Worm (Caenorhabditis elegans) whole organism, young adult: ENCODE data around the gene Y46E12BL.2.
A peak's percentile ranks its signal among the peaks of the same experiment; 100 is the strongest.

Experiments used
- C06A6.2 ChIP-seq: fragments of 200-800 bp; sonication (Bioruptor generic); conservative IDR thresholded peaks from 2 replicates; pipeline ENCODE4 v1.3.6; 2022; ENCODE audit warnings: missing genetic modification characterization, missing compliant biosample characterization
- F23B12.7 ChIP-seq: sonication (generic microtip); optimal IDR thresholded peaks from 2 replicates; lab custom pipeline; 2017; ENCODE audit warnings: missing genetic modification characterization, mild to moderate bottlenecking, missing compliant biosample characterization, antibody characterized with exemption, moderate library complexity; ENCODE audit not compliant: insufficient read depth
- F33H1.4 ChIP-seq: fragments of 200-800 bp; sonication (Bioruptor generic); IDR thresholded peaks from 2 replicates; pipeline ENCODE4 v1.3.6; 2022; ENCODE audit warnings: missing genetic modification reagents, missing genetic modification characterization, missing compliant biosample characterization
- K12H6.12 ChIP-seq: fragments of 200-800 bp; sonication (Bioruptor generic); optimal IDR thresholded peaks from 2 replicates; lab custom pipeline; 2018; ENCODE audit warnings: mild to moderate bottlenecking, missing genetic modification characterization, missing compliant biosample characterization
- T26A5.8 ChIP-seq: sonication (generic microtip); optimal IDR thresholded peaks from 2 replicates; lab custom pipeline; 2016; ENCODE audit warnings: missing genetic modification characterization, missing compliant biosample characterization
- Y53F4B.3 ChIP-seq: fragments of 200-800 bp; sonication (Bioruptor generic); IDR thresholded peaks from 2 replicates; pipeline ENCODE4 v1.3.6; 2022; ENCODE audit warnings: missing genetic modification reagents, missing genetic modification characterization, missing compliant biosample characterization
- akir-1 ChIP-seq: fragments of 200-800 bp; sonication (Bioruptor generic); optimal IDR thresholded peaks from 2 replicates; lab custom pipeline; 2018; ENCODE audit warnings: mild to moderate bottlenecking, missing genetic modification characterization, moderate library complexity, missing compliant biosample characterization
- ama-1 ChIP-seq, 3 experiments: fragments of 150-350 bp in 1 of 3; sonication (generic microtip) in 2 of 3; optimal IDR thresholded peaks; 2 replicates each; lab custom pipeline; 2014 to 2018; ENCODE audit warnings: missing biosample characterization in 2 of 3, missing genetic modification characterization in 2 of 3, missing genetic modification reagents in 2 of 3
- attf-5 ChIP-seq: fragments of 200-800 bp; sonication (Bioruptor generic); optimal IDR thresholded peaks from 2 replicates; lab custom pipeline; 2018; ENCODE audit warnings: mild to moderate bottlenecking, missing genetic modification characterization, missing compliant biosample characterization
- cebp-1 ChIP-seq, 2 experiments: fragments of 200-800 bp in 1 of 2; sonication (Bioruptor generic) in 1 of 2; sonication (generic microtip) in 1 of 2; IDR thresholded peaks in 1 of 2; optimal IDR thresholded peaks in 1 of 2; 2 replicates each; pipeline versions ENCODE4 v1.3.6 to Lab custom; 2017 to 2022; ENCODE audit warnings: missing compliant biosample characterization in 2 of 2, missing genetic modification characterization in 2 of 2, mild to moderate bottlenecking in 1 of 2, missing genetic modification reagents in 1 of 2, moderate library complexity in 1 of 2
- ceh-100 ChIP-seq: fragments of 200-800 bp; sonication (Bioruptor generic); IDR thresholded peaks from 2 replicates; pipeline ENCODE4 v1.3.6; 2022; ENCODE audit warnings: missing genetic modification reagents, missing genetic modification characterization, missing compliant biosample characterization
- ceh-27 ChIP-seq: fragments of 200-800 bp; sonication (Bioruptor generic); optimal IDR thresholded peaks from 2 replicates; lab custom pipeline; 2018; ENCODE audit warnings: mild to moderate bottlenecking, missing genetic modification characterization, moderate library complexity, missing compliant biosample characterization
- ceh-58 ChIP-seq: fragments of 200-800 bp; sonication (Bioruptor generic); IDR thresholded peaks from 2 replicates; pipeline ENCODE4 v1.3.6; 2022; ENCODE audit warnings: missing genetic modification characterization, missing compliant biosample characterization
- dox-1 ChIP-seq: fragments of 200-800 bp; sonication (Bioruptor generic); IDR thresholded peaks from 2 replicates; pipeline ENCODE4 v1.3.6; 2022; ENCODE audit warnings: missing genetic modification reagents, missing genetic modification characterization, missing compliant biosample characterization
- dpff-1 ChIP-seq: sonication (generic microtip); optimal IDR thresholded peaks from 2 replicates; lab custom pipeline; 2017; ENCODE audit warnings: mild to moderate bottlenecking, missing genetic modification characterization, missing compliant biosample characterization
- dpl-1 ChIP-seq: fragments of 150-350 bp; optimal IDR thresholded peaks from 2 replicates; lab custom pipeline; 2014; ENCODE audit warnings: missing biosample characterization, missing genetic modification reagents, missing genetic modification characterization
- egrh-3 ChIP-seq: fragments of 200-800 bp; sonication (Bioruptor generic); IDR thresholded peaks from 2 replicates; pipeline ENCODE4 v1.3.6; 2022; ENCODE audit warnings: missing genetic modification reagents, missing genetic modification characterization, missing compliant biosample characterization
- him-1 ChIP-seq: sonication (generic microtip); optimal IDR thresholded peaks from 2 replicates; lab custom pipeline; 2016; ENCODE audit warnings: missing genotype, missing genetic modification reagents, missing genetic modification characterization, missing compliant biosample characterization
- hmg-1.2 ChIP-seq: fragments of 200-800 bp; sonication (Bioruptor generic); IDR thresholded peaks from 2 replicates; pipeline ENCODE4 v1.3.6; 2022; ENCODE audit warnings: missing genetic modification reagents, missing genetic modification characterization, missing compliant biosample characterization
- hsf-1 ChIP-seq: fragments of 200-800 bp; sonication (Bioruptor generic); IDR thresholded peaks from 2 replicates; pipeline ENCODE4 v1.3.6; 2022; ENCODE audit warnings: missing genetic modification reagents, missing genetic modification characterization, missing compliant biosample characterization
- madf-10 ChIP-seq: sonication (generic microtip); optimal IDR thresholded peaks from 2 replicates; lab custom pipeline; 2016; ENCODE audit warnings: mild to moderate bottlenecking, missing genetic modification characterization, missing compliant biosample characterization
- madf-8 ChIP-seq: fragments of 200-800 bp; sonication (Bioruptor generic); conservative IDR thresholded peaks from 2 replicates; pipeline ENCODE4 v1.3.6; 2022; ENCODE audit warnings: missing genetic modification reagents, missing genetic modification characterization, missing compliant biosample characterization
- mcd-1 ChIP-seq: fragments of 200-800 bp; sonication (Bioruptor generic); IDR thresholded peaks from 2 replicates; pipeline ENCODE4 v1.3.6; 2022; ENCODE audit warnings: missing genetic modification reagents, missing genetic modification characterization, missing compliant biosample characterization
- mes-4 ChIP-seq: sonication (generic microtip); optimal IDR thresholded peaks from 2 replicates; lab custom pipeline; 2016; ENCODE audit warnings: missing genotype, missing genetic modification characterization, missing compliant biosample characterization
- mxl-1 ChIP-seq: sonication (generic microtip); optimal IDR thresholded peaks from 2 replicates; lab custom pipeline; 2016; ENCODE audit warnings: missing genetic modification characterization, missing compliant biosample characterization
- nfya-1 ChIP-seq: sonication (generic microtip); optimal IDR thresholded peaks from 2 replicates; lab custom pipeline; 2017; ENCODE audit warnings: antibody characterized with exemption, missing compliant biosample characterization, missing genetic modification characterization, borderline replicate concordance; ENCODE audit not compliant: insufficient read depth
- nfya-2 ChIP-seq: fragments of 200-800 bp; sonication (Bioruptor generic); IDR thresholded peaks from 2 replicates; pipeline ENCODE4 v1.3.6; 2022; ENCODE audit warnings: missing genetic modification reagents, missing genetic modification characterization, missing compliant biosample characterization
- nfyb-1 ChIP-seq: fragments of 200-800 bp; sonication (Bioruptor generic); IDR thresholded peaks from 2 replicates; pipeline ENCODE4 v1.3.6; 2022; ENCODE audit warnings: missing genetic modification reagents, missing genetic modification characterization, missing compliant biosample characterization
- nhr-80 ChIP-seq: sonication (generic microtip); optimal IDR thresholded peaks from 2 replicates; lab custom pipeline; 2016; ENCODE audit warnings: missing genetic modification characterization, missing compliant biosample characterization
- pha-4 ChIP-seq: fragments of 150-350 bp; sonication (generic microtip); optimal IDR thresholded peaks from 2 replicates; lab custom pipeline; 2014; ENCODE audit warnings: missing biosample characterization, missing genetic modification reagents, missing genetic modification characterization
- rcor-1 ChIP-seq: fragments of 200-800 bp; sonication (Bioruptor generic); IDR thresholded peaks from 2 replicates; pipeline ENCODE4 v1.3.6; 2022; ENCODE audit warnings: missing genetic modification reagents, missing genetic modification characterization, missing compliant biosample characterization
- rec-8 ChIP-seq, 2 experiments: sonication (generic microtip); optimal IDR thresholded peaks; 2 replicates each; lab custom pipeline; 2016; ENCODE audit warnings: mild to moderate bottlenecking in 2 of 2, missing genetic modification characterization in 2 of 2, missing genetic modification reagents in 2 of 2, missing genotype in 2 of 2, missing biosample characterization in 1 of 2, missing compliant biosample characterization in 1 of 2, moderate library complexity in 1 of 2
- repo-1 ChIP-seq: sonication (generic microtip); optimal IDR thresholded peaks from 2 replicates; lab custom pipeline; 2017; ENCODE audit warnings: mild to moderate bottlenecking, missing genetic modification characterization, missing compliant biosample characterization
- rpc-1 ChIP-seq, 2 experiments: fragments of 150-350 bp in 1 of 2; sonication (generic microtip) in 1 of 2; optimal IDR thresholded peaks; 2 replicates each; lab custom pipeline; 2014 to 2018; ENCODE audit warnings: missing biosample characterization in 1 of 2, missing genetic modification characterization in 1 of 2, missing genetic modification reagents in 1 of 2, missing genotype in 1 of 2
- snpc-1.3 ChIP-seq: sonication (generic microtip); optimal IDR thresholded peaks from 2 replicates; lab custom pipeline; 2017; ENCODE audit warnings: missing genetic modification characterization, mild to moderate bottlenecking, missing compliant biosample characterization, antibody characterized with exemption, moderate library complexity, missing genotype, missing genetic modification reagents; ENCODE audit not compliant: insufficient read depth
- sptf-2 ChIP-seq: fragments of 200-800 bp; sonication (Bioruptor generic); optimal IDR thresholded peaks from 2 replicates; lab custom pipeline; 2018; ENCODE audit warnings: mild to moderate bottlenecking, missing genetic modification characterization, missing compliant biosample characterization
- unc-62 ChIP-seq: fragments of 150-350 bp; optimal IDR thresholded peaks from 2 replicates; lab custom pipeline; 2014; ENCODE audit warnings: missing biosample characterization, missing genetic modification reagents, missing genetic modification characterization
- zfh-2 ChIP-seq: fragments of 200-800 bp; sonication (Bioruptor generic); conservative IDR thresholded peaks from 2 replicates; pipeline ENCODE4 v1.3.6; 2022; ENCODE audit warnings: missing genetic modification reagents, missing genetic modification characterization, missing compliant biosample characterization
- zim-3 ChIP-seq: sonication (generic microtip); optimal IDR thresholded peaks from 2 replicates; lab custom pipeline; 2017; ENCODE audit warnings: mild to moderate bottlenecking, missing genetic modification characterization, moderate library complexity, missing compliant biosample characterization
- ztf-22 ChIP-seq: fragments of 200-800 bp; sonication (Bioruptor generic); optimal IDR thresholded peaks from 2 replicates; lab custom pipeline; 2018; ENCODE audit warnings: mild to moderate bottlenecking, missing genetic modification characterization, moderate library complexity, missing compliant biosample characterization
- ztf-26 ChIP-seq: sonication (generic microtip); optimal IDR thresholded peaks from 2 replicates; lab custom pipeline; 2017; ENCODE audit warnings: missing genetic modification characterization, missing compliant biosample characterization
- ztf-6 ChIP-seq: fragments of 200-800 bp; sonication (Bioruptor generic); IDR thresholded peaks from 2 replicates; pipeline ENCODE4 v1.3.6; 2022; ENCODE audit warnings: missing genetic modification reagents, missing genetic modification characterization, missing compliant biosample characterization

Y46E12BL.2 gene

DNA sequence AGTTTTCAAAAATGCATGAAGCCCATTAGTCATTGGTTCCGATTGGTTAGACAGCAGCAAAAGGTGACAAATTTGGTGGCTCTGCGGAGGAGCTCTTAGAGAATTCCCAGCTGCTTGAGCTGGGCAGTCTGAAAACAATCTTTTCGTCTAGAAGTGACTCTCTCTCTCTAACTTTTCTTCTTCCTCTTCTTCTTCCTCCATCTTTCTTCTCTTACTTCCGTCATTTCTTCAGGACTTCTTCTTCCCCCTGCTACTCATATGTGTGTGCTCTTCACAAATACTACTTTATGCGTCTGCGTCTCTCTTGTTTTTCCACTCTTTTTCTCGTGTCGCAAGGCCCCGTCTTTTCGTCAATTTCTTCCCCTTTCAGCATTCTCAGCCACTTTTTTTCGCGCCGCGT lies 42.8 kb upstream of the Y46E12BL.2 start:
- TF ChIP-seq hmg-1.2 (GFP tag; lab: Robert Waterston, UW) (peak; percentile 77; the same call in 1 of the 2 replicates), F33H1.4 (no peak)
- TF ChIP-seq, all 124 proteins: peak for 1

DNA sequence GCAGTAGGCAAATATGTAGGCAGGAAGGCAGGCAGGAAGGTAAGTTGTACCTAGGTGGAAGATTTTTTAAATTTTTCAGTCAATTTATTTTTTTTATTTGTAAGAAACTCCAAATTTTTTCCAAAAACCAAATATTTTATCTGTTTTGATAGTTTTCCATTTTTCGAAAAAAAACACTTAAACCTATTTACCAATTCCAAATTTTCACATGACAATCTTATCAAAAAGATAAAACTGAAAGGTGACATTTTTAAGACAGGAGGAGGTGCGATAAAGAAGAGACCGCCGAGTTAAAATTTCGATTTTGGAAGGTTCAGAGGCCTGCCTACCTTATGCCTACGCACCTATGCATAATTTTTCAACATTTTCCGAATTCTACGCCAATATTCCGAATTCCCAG lies 41.8 kb upstream of the Y46E12BL.2 start:
- TF ChIP-seq snpc-1.3 (tag; lab: Kevin White, UChicago) (no peak), nhr-80 (tag; lab: Kevin White, UChicago) (peak; percentile 35)

DNA sequence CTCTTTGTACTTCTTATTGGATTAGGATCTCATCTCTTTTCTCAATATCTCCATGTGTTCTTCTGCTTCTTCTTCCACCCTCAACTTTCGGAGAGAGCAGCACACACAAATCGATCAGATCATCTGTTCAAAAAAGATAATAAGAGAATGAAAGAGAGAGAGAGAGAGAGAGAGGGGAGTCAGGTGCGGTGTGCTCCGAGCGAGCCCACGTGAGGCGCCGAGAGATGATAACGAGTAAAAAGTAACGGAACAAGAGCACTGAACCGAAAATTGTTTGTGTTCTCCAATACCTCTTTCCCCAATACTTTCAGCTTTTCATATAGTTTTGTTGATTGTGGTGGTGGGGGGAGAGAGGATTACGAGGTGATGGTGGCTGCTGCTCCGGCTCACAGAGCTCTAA lies 38.8 kb upstream of the Y46E12BL.2 start:
- no peak for TF ChIP-seq pha-4 (tag; lab: Kevin White, UChicago)
- TF ChIP-seq egrh-3 (GFP tag; lab: Robert Waterston, UW) = peak; percentile 32; the same call in 1 of the 2 replicates
- TF ChIP-seq ztf-6 (GFP tag; lab: Robert Waterston, UW) = no peak
- TF ChIP-seq dox-1 (GFP tag; lab: Robert Waterston, UW) = peak; percentile 37; the same call in 1 of the 2 replicates
- TF ChIP-seq dpl-1 (GFP tag; lab: Kevin White, UChicago) = no peak
- no peak for TF ChIP-seq nfyb-1 (GFP tag; lab: Robert Waterston, UW)
- TF ChIP-seq ztf-22 (GFP tag; lab: Kevin White, UChicago) = peak; percentile 26
- TF ChIP-seq madf-10 (tag; lab: Kevin White, UChicago) = no peak
- no peak for TF ChIP-seq madf-8 (GFP tag; lab: Robert Waterston, UW)
- no peak for TF ChIP-seq him-1 (tag; lab: Kevin White, UChicago)
- no peak for TF ChIP-seq rpc-1 (optimal IDR thresholded peaks at IDR 0.05; lab: Kevin White, UChicago)
- no peak for TF ChIP-seq rpc-1 (tag; optimal IDR thresholded peaks at IDR 0.05; lab: Kevin White, UChicago)
- no peak for TF ChIP-seq sptf-2 (GFP tag; lab: Kevin White, UChicago)
- TF ChIP-seq attf-5 (GFP tag; lab: Kevin White, UChicago) = peak; percentile 43
- TF ChIP-seq mxl-1 = no peak
- TF ChIP-seq zfh-2 (GFP tag; lab: Robert Waterston, UW) = peak; percentile 57
- no peak for TF ChIP-seq T26A5.8 (tag; lab: Kevin White, UChicago)
- TF ChIP-seq rec-8 (tag; optimal IDR thresholded peaks at IDR 0.05; lab: Kevin White, UChicago) = no peak
- no peak for TF ChIP-seq C06A6.2
- peak; percentile 5; the same call in 1 of the 2 replicates for TF ChIP-seq mcd-1 (GFP tag; lab: Robert Waterston, UW)
- peak; percentile 86 for TF ChIP-seq nhr-80 (tag; lab: Kevin White, UChicago)
- TF ChIP-seq mes-4 (tag; lab: Kevin White, UChicago) = no peak
- TF ChIP-seq K12H6.12 (tag; lab: Kevin White, UChicago) = peak; percentile 32
- TF ChIP-seq F33H1.4 = no peak
- no peak for TF ChIP-seq cebp-1 (GFP tag; IDR thresholded peaks at IDR 0.05; lab: Robert Waterston, UW)
- peak; percentile 46 for TF ChIP-seq cebp-1 (tag; optimal IDR thresholded peaks at IDR 0.05; lab: Kevin White, UChicago)
- TF ChIP-seq hmg-1.2 (GFP tag; lab: Robert Waterston, UW) = peak; percentile 27; the same call in 1 of the 2 replicates
- TF ChIP-seq ceh-100 (GFP tag; lab: Robert Waterston, UW) = no peak
- TF ChIP-seq ceh-27 = no peak
- no peak for TF ChIP-seq hsf-1 (GFP tag; lab: Robert Waterston, UW)

DNA sequence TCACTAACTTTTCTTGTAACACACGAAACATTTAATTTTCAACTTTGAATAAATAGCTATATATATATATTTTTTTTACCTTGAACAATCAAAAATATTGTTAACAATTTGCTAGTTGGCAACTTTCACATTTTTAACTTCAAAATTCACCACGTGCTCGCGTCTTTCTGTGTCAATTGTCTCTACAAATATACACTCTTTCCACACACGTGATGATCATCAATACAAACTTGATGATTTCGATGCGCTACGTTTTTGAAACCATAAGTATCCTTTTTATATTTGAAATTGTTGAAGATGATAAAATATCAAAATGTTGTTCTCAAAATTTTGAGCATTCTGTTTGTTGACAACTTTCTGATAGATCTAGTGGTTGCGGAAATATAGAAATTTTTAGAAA lies 37.4 kb upstream of the Y46E12BL.2 start:
- TF ChIP-seq rpc-1 (optimal IDR thresholded peaks at IDR 0.05; lab: Kevin White, UChicago) (no peak), rpc-1 (tag; optimal IDR thresholded peaks at IDR 0.05; lab: Kevin White, UChicago) (no peak), unc-62 (GFP tag; lab: Kevin White, UChicago) (no peak), nfya-1 (tag; lab: Kevin White, UChicago) (no peak), ama-1 (optimal IDR thresholded peaks at IDR 0.05; lab: Kevin White, UChicago) (no peak), ama-1 (GFP tag; optimal IDR thresholded peaks at IDR 0.05; lab: Kevin White, UChicago) (no peak), ceh-58 (GFP tag; lab: Robert Waterston, UW) (no peak), rcor-1 (GFP tag; lab: Robert Waterston, UW) (no peak), dpff-1 (tag; lab: Kevin White, UChicago) (no peak), repo-1 (tag; lab: Kevin White, UChicago) (no peak), ztf-26 (tag; lab: Kevin White, UChicago) (no peak), akir-1 (GFP tag; lab: Kevin White, UChicago) (no peak), F23B12.7 (no peak), madf-8 (GFP tag; lab: Robert Waterston, UW) (no peak), zim-3 (tag; lab: Kevin White, UChicago) (no peak), nfya-2 (no peak), ceh-27 (no peak), madf-10 (tag; lab: Kevin White, UChicago) (no peak), Y53F4B.3 (GFP tag; lab: Robert Waterston, UW) (no peak)
